Worm (Caenorhabditis elegans): Measurements from ENCODE around the gene F56A8.8.

DNA sequence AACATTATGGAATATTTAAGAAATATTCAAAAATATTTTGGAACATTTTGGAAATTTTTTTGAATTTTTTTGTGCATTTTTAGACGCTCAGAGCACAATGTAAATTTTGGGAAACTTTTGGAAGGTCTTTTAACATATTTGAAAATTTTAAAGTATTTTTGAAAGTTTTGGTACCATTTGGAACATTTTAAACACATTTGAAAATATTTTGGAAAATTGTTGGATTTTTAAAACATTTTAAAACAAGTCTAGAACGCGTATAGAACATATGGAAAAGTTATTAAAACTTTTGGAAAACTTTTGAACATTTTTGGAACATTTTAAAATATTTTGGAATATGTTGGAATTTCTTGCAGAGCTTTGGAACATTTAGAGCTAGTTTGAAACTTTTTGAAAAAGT lies 48.2 kb downstream of the F56A8.8 start, which contains the start of gene sdz-20:
- no peak for TF ChIP-seq him-1 (tag; optimal IDR thresholded peaks at IDR 0.05)
- TF ChIP-seq W03F9.2 (tag; optimal IDR thresholded peaks at IDR 0.05) = no peak

Measured in whole organism, L4/young adult.